Fruit fly (Drosophila melanogaster) ovary, adult (tissue): ENCODE measurements around the gene CG32944.

Experiments used
- CG17801 ChIP-seq: fragments of 200-800 bp; optimal IDR thresholded peaks from 2 replicates; lab custom pipeline; 2019; ENCODE audit warnings: missing biosample characterization, mild to moderate bottlenecking, missing genetic modification characterization, moderate library complexity; ENCODE audit not compliant: partially characterized antibody

CG32944 gene

dm6 chr3R:4419482-4419881 lies at the start of gene CG32944:
Gene CG32944 (minus strand): TSS chr3R:4419578.
- no peak for TF ChIP-seq CG17801

- no peak for TF ChIP-seq CG17801
These were observed 49.5 kb upstream of the CG32944 start for dm6 chr3R:4468926-4469325.

dm6 chr3R:4466894-4467293 lies 47.5 kb upstream of the CG32944 start:
- TF ChIP-seq CG17801 = no peak

- no peak for TF ChIP-seq CG17801
These were observed 43.4 kb upstream of the CG32944 start, which contains the start of gene CG31522 for dm6 chr3R:4462783-4463182. Gene CG31522 (minus strand): TSS chr3R:4462883.

- TF ChIP-seq CG17801 = no peak
These were observed 38.9 kb upstream of the CG32944 start for dm6 chr3R:4458272-4458671.

dm6 chr3R:4457625-4458024 lies 38.2 kb upstream of the CG32944 start:
- no peak for TF ChIP-seq CG17801

- peak; percentile 14 for TF ChIP-seq CG17801
These were observed 34.0 kb upstream of the CG32944 start for dm6 chr3R:4453213-4453956.

- no peak for TF ChIP-seq CG17801
These were observed 33.1 kb upstream of the CG32944 start for dm6 chr3R:4452345-4453044.

- no peak for TF ChIP-seq CG17801
These were observed 31.3 kb upstream of the CG32944 start for dm6 chr3R:4450721-4451120.

- no peak for TF ChIP-seq CG17801
These were observed 29.9 kb upstream of the CG32944 start for dm6 chr3R:4449256-4449655.

dm6 chr3R:4446455-4447224 lies 27.3 kb upstream of the CG32944 start:
- no peak for TF ChIP-seq CG17801

- no peak for TF ChIP-seq CG17801
These were observed 25.7 kb upstream of the CG32944 start for dm6 chr3R:4445083-4445482.

- no peak for TF ChIP-seq CG17801
These were observed 18.4 kb upstream of the CG32944 start for dm6 chr3R:4437817-4438216.

dm6 chr3R:4437113-4437512 lies 17.7 kb upstream of the CG32944 start, which contains the start of the genes Lipt2 and CG14650:
Gene Lipt2 (minus strand): TSS chr3R:4437329.
Gene CG14650 (plus strand): TSS chr3R:4437387.
- TF ChIP-seq CG17801 = peak; percentile 55

dm6 chr3R:4433441-4434077 lies 14.2 kb upstream of the CG32944 start, which contains the start of the genes eIF3a and CG1074:
Gene eIF3a (minus strand): TSS chr3R:4433895.
Gene CG1074 (plus strand): TSS chr3R:4433965.
- TF ChIP-seq CG17801 = peak; percentile 76
